Worm (Caenorhabditis elegans): ENCODE data around the gene B0222.1.

DNA sequence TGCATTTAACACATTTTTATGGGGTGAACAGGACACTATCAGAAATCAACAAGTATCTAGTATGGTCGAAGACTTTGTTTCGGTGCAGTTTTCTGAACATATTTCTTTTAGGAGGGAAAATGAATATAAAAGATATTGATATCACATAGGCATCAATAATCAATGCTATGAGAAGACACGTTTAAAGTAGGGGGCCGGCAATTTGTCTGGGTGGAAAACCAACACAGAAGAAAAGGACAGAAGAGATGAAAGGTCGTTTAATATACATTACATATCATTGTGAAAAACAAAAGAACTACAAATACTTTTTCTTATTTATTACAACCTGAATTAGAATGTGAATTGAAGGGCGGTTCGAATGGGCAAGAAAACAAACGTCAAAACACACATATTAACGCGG, 18.3 kb downstream of the B0222.1 start:
- no peak for TF ChIP-seq nhr-237 (tag; optimal IDR thresholded peaks at IDR 0.05)
- TF ChIP-seq fos-1 (tag; optimal IDR thresholded peaks at IDR 0.05), result no peak
- no peak for TF ChIP-seq nhr-77 (tag; optimal IDR thresholded peaks at IDR 0.05)
